Worm (Caenorhabditis elegans) whole organism, midembryonic: ENCODE measurements around the gene nhr-150.
A peak's percentile ranks its signal among the peaks of the same experiment; 100 is the strongest.

ENCODE experiments used
- T22C8.4 ChIP-seq: fragments of 200-800 bp; sonication (Bioruptor generic); IDR thresholded peaks from 2 replicates; pipeline ENCODE4 v1.3.6; 2022; ENCODE audit warnings: missing genetic modification characterization, missing compliant biosample characterization
- cog-1 ChIP-seq: sonication (generic microtip); optimal IDR thresholded peaks from 2 replicates; lab custom pipeline; 2016; ENCODE audit warnings: missing genetic modification characterization, missing compliant biosample characterization
- flt-1 ChIP-seq: fragments of 200-800 bp; sonication (Bioruptor generic); IDR thresholded peaks from 2 replicates; pipeline ENCODE4 v1.3.6; 2022; ENCODE audit warnings: missing genetic modification characterization, missing compliant biosample characterization
- klf-2 ChIP-seq: fragments of 200-800 bp; sonication (Bioruptor generic); conservative IDR thresholded peaks from 2 replicates; pipeline ENCODE4 v1.3.6; 2022; ENCODE audit warnings: missing genetic modification reagents, missing genetic modification characterization, missing compliant biosample characterization
- med-1 ChIP-seq: sonication (generic microtip); optimal IDR thresholded peaks from 2 replicates; lab custom pipeline; 2017; ENCODE audit warnings: missing genetic modification characterization, mild to moderate bottlenecking, missing compliant biosample characterization, antibody characterized with exemption, missing genetic modification reagents; ENCODE audit not compliant: insufficient read depth
- ref-1 ChIP-seq: fragments of 200-800 bp; sonication (Bioruptor generic); conservative IDR thresholded peaks from 2 replicates; pipeline ENCODE4 v1.3.6; 2022; ENCODE audit warnings: missing genetic modification reagents, missing genetic modification characterization, missing compliant biosample characterization
- tab-1 ChIP-seq: fragments of 200-800 bp; sonication (Bioruptor generic); IDR thresholded peaks from 2 replicates; pipeline ENCODE4 v1.3.6; 2022; ENCODE audit warnings: missing genetic modification characterization, missing compliant biosample characterization
- ztf-23 ChIP-seq: fragments of 200-800 bp; sonication (Bioruptor generic); IDR thresholded peaks from 2 replicates; pipeline ENCODE4 v1.3.6; 2022; ENCODE audit warnings: missing genetic modification reagents, missing genetic modification characterization, missing compliant biosample characterization
- ztf-29 ChIP-seq: fragments of 200-800 bp; sonication (Bioruptor generic); IDR thresholded peaks from 2 replicates; pipeline ENCODE4 v1.3.6; 2022; ENCODE audit warnings: missing genetic modification reagents, missing genetic modification characterization, missing compliant biosample characterization

The nhr-150 gene

ce11 chrV:15480505-15481075 lies 675 bp downstream of the nhr-150 start:
- TF ChIP-seq cog-1 (tag; lab: Kevin White, UChicago) (no peak), klf-2 (GFP tag; lab: Robert Waterston, UW) (no peak), ref-1 (GFP tag; lab: Robert Waterston, UW) (no peak), T22C8.4 (GFP tag; lab: Robert Waterston, UW) (no peak), ztf-23 (GFP tag; lab: Robert Waterston, UW) (no peak), ztf-29 (GFP tag; lab: Robert Waterston, UW) (no peak), flt-1 (GFP tag; lab: Robert Waterston, UW) (no peak), tab-1 (GFP tag; lab: Robert Waterston, UW) (no peak), med-1 (no peak)

- TF ChIP-seq med-1 (no peak), flt-1 (GFP tag; lab: Robert Waterston, UW) (0 out of 2 replicates have a peak, but pooled peaks have one; percentile 28)
Observed at ce11 chrV:15479825-15480224, 1.4 kb downstream of the nhr-150 start.

DNA sequence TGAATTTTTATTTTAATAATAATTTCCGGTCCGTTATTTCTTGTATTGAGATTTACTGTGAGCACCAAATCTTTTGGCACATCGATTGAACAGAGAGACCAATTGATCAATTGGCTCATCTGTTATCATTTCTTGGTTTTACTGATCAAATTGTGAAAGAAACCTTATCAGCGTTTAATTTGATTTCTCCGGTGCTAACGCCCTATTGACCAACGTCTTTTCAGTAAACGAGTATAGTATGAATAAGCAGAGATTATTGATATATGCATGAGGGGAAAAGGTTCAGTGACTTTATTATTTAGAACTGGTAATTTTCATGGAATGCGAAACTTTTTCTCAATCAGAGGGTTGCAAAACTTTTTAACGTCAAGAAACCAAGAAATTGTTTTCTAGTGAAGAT lies 2.2 kb downstream of the nhr-150 start:
- TF ChIP-seq flt-1 (GFP tag; lab: Robert Waterston, UW) = no peak
- TF ChIP-seq ztf-29 (GFP tag; lab: Robert Waterston, UW) = no peak
- no peak for TF ChIP-seq klf-2 (GFP tag; lab: Robert Waterston, UW)
- TF ChIP-seq med-1 = no peak
- no peak for TF ChIP-seq ref-1 (GFP tag; lab: Robert Waterston, UW)
- no peak for TF ChIP-seq cog-1 (tag; lab: Kevin White, UChicago)
- no peak for TF ChIP-seq ztf-23 (GFP tag; lab: Robert Waterston, UW)
- TF ChIP-seq T22C8.4 (GFP tag; lab: Robert Waterston, UW) = no peak
- TF ChIP-seq tab-1 (GFP tag; lab: Robert Waterston, UW) = no peak

DNA sequence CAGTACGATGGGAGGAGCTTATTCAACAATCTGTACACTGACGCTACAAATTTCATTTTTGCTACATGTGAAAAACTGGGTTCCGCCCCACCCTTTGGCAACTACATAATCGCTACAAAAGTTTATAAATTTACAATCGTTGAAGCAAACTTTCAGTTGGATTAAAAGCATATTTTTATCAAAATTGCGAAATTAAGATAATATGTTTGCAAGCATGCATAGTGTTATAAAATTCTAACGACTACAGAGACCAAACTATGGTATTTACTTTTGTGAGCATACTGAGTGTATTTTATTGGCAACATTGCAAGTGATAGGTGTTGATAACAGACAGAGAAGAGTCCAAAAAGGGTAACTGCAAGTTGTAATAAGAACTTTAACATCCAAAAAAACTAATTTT lies 2.7 kb downstream of the nhr-150 start, which contains the start of gene C06B8.2:
Gene C06B8.2 (minus strand): TSS at position 153 of the 400 bp plus-strand sequence.
- TF ChIP-seq klf-2 (GFP tag; lab: Robert Waterston, UW) (no peak), med-1 (no peak), cog-1 (tag; lab: Kevin White, UChicago) (no peak), flt-1 (GFP tag; lab: Robert Waterston, UW) (no peak), ztf-29 (GFP tag; lab: Robert Waterston, UW) (no peak), ztf-23 (GFP tag; lab: Robert Waterston, UW) (no peak), T22C8.4 (GFP tag; lab: Robert Waterston, UW) (no peak), ref-1 (GFP tag; lab: Robert Waterston, UW) (no peak), tab-1 (GFP tag; lab: Robert Waterston, UW) (no peak)

DNA sequence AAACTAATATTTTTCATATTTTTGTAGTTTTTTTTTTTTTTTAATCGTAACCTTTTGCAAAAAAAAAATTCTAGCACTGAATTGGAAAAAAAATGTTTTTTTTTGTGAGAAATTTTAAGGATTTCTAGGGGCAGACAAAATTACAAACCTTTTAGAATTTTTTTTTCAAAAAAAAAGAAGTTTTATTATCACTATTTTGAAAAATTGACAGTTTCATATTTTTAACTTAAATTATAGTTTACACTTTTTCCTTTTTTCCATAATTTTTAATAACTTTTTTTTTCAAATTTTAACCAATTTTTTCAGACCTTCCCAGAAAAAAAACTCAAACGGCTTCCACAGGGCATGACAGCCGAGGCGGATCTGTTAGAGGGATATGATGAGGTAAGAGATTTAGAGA lies 10.2 kb downstream of the nhr-150 start, which contains the start of gene dpf-1:
Gene dpf-1 (plus strand): TSS at position 301 of the 400 bp plus-strand sequence.
- no peak for TF ChIP-seq ztf-23 (GFP tag; lab: Robert Waterston, UW)

DNA sequence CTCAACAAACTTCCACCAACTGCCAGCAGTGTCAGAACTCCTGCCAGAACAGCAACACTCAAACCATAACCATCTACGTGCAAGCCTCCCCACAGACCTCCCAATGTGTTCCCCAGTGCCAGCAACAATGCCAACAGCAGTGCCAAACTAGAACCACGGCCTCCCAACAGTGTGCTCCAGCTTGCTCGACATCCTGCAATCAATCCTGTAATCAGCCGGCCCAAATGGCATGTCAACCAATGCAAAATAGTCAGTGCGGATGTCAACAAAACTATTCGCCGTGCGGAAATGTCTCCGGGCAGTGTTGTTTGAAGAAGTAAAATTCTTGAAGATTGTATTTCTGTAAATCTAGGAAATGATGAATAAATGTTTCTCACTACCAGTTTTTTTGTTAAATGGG lies 14.5 kb downstream of the nhr-150 start:
- no peak for TF ChIP-seq med-1
- no peak for TF ChIP-seq flt-1 (GFP tag; lab: Robert Waterston, UW)
- no peak for TF ChIP-seq ztf-29 (GFP tag; lab: Robert Waterston, UW)
- TF ChIP-seq tab-1 (GFP tag; lab: Robert Waterston, UW) = no peak
- TF ChIP-seq klf-2 (GFP tag; lab: Robert Waterston, UW) = no peak
- TF ChIP-seq ztf-23 (GFP tag; lab: Robert Waterston, UW) = no peak
- TF ChIP-seq cog-1 (tag; lab: Kevin White, UChicago) = no peak

- no peak for TF ChIP-seq ref-1 (GFP tag; lab: Robert Waterston, UW)
- no peak for TF ChIP-seq ztf-23 (GFP tag; lab: Robert Waterston, UW)
- TF ChIP-seq ztf-29 (GFP tag; lab: Robert Waterston, UW) = no peak
- no peak for TF ChIP-seq T22C8.4 (GFP tag; lab: Robert Waterston, UW)
- TF ChIP-seq med-1 = no peak
- no peak for TF ChIP-seq tab-1 (GFP tag; lab: Robert Waterston, UW)
- TF ChIP-seq flt-1 (GFP tag; lab: Robert Waterston, UW) = no peak
- no peak for TF ChIP-seq cog-1 (tag; lab: Kevin White, UChicago)
- TF ChIP-seq klf-2 (GFP tag; lab: Robert Waterston, UW) = no peak
Observed at ce11 chrV:15466017-15466416, 15.2 kb downstream of the nhr-150 start.

ce11 chrV:15465032-15465727 lies 16.1 kb downstream of the nhr-150 start, which contains the start of gene pqn-71:
Gene pqn-71 (plus strand): TSS chrV:15465677.
- TF ChIP-seq tab-1 (GFP tag; lab: Robert Waterston, UW) = peak; percentile 92; the same call in 1 of the 2 replicates
- peak; percentile 91 for TF ChIP-seq cog-1 (tag; lab: Kevin White, UChicago)
- TF ChIP-seq klf-2 (GFP tag; lab: Robert Waterston, UW) = peak; percentile 88; the same call in 1 of the 2 replicates
- peak; percentile 90 for TF ChIP-seq ztf-23 (GFP tag; lab: Robert Waterston, UW)
- TF ChIP-seq flt-1 (GFP tag; lab: Robert Waterston, UW) = peak; percentile 91
- peak; percentile 77; the same call in 1 of the 2 replicates for TF ChIP-seq ref-1 (GFP tag; lab: Robert Waterston, UW)
- peak; percentile 83; the same call in 1 of the 2 replicates for TF ChIP-seq ztf-29 (GFP tag; lab: Robert Waterston, UW)
- peak; percentile 77 for TF ChIP-seq T22C8.4 (GFP tag; lab: Robert Waterston, UW)
- peak; percentile 68 for TF ChIP-seq med-1

DNA sequence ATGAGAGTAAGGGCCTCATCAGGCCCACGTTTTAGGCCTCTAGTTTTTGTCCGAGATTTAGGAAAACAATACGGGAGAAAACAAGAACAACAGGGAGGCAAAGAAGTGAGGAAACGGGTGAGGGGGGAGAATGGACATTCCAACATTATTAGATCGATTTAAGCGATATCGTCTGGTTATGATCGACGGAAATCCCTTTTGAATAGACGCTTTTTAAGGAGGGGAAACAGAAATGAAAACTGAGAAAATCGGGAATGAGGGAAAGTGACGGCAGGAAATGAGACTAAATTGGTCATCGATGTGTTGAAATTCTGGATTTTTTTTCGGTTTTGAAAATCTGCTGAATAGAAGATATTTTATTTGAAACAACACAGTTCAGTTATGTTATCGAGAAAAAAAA lies 16.9 kb downstream of the nhr-150 start, which contains the start of gene rocf-1:
Gene rocf-1 (minus strand): TSS at position 101 of the 400 bp plus-strand sequence.
- TF ChIP-seq ztf-23 (GFP tag; lab: Robert Waterston, UW) = no peak
- no peak for TF ChIP-seq ztf-29 (GFP tag; lab: Robert Waterston, UW)
- TF ChIP-seq tab-1 (GFP tag; lab: Robert Waterston, UW) = no peak
- TF ChIP-seq flt-1 (GFP tag; lab: Robert Waterston, UW) = no peak
- TF ChIP-seq cog-1 (tag; lab: Kevin White, UChicago) = no peak
- TF ChIP-seq med-1 = no peak
- no peak for TF ChIP-seq klf-2 (GFP tag; lab: Robert Waterston, UW)
- TF ChIP-seq T22C8.4 (GFP tag; lab: Robert Waterston, UW) = no peak
- TF ChIP-seq ref-1 (GFP tag; lab: Robert Waterston, UW) = no peak
